Worm (Caenorhabditis elegans): ENCODE measurements around the gene fbxb-103.

fbxb-103 gene

DNA sequence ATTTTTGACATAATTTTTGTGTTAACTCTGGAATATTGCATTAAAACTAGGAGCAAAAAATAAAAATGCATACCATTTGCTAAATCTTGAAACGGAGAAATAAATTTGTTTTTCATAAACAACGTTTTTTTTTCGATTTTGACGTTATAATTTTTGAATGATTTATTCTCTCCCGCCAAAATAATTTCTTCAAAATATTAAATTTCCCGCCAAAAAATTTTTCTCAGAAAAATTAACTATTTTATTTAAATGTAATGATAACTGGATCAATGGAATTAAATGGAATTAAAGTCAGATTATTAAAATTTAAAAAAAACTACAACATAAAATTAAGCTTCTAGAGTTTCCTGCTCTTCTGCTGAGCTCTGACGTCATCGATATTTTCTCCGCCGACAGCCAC is 29.8 kb upstream of the fbxb-103 start, which contains the start of gene nep-3:
Gene nep-3, minus strand, starts transcription at position 101 of the 400 bp plus-strand sequence.
- TF ChIP-seq nhr-12 (tag; optimal IDR thresholded peaks at IDR 0.05) (no peak), flh-1 (GFP tag; optimal IDR thresholded peaks at IDR 0.05) (no peak), unc-120 (tag; optimal IDR thresholded peaks at IDR 0.05; ENCODE audit: poor library complexity, severe bottlenecking) (no peak), lin-13 (tag; optimal IDR thresholded peaks at IDR 0.05) (no peak), nhr-237 (tag; optimal IDR thresholded peaks at IDR 0.05) (no peak), mep-1 (tag; optimal IDR thresholded peaks at IDR 0.05) (no peak)

DNA sequence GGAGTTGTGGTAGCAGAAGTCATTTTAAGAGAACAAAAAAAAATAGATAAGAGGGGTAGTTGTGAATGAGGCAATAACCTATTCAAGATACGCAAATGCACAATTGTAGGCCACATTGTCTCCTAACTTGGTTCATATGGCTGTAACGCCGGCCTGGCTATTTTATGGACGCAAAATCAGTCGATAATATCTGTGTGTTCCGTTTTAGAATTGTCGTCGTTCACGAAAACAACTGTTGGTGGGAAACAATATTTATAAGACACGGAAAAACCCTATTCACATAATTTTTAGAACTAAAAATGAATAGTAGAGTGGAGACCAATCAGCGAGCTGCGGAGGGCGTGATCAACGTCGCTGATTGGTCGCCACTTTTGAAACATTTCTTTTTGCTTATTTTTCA is 29.1 kb upstream of the fbxb-103 start, which contains the start of gene sdz-7:
Gene sdz-7, minus strand, starts transcription at position 101 of the 400 bp plus-strand sequence.
- TF ChIP-seq ces-1 (GFP tag; optimal IDR thresholded peaks at IDR 0.05) (no peak), hlh-1 (tag; optimal IDR thresholded peaks at IDR 0.05) (no peak), cnd-1 (tag; optimal IDR thresholded peaks at IDR 0.05) (no peak), zip-8 (tag; optimal IDR thresholded peaks at IDR 0.05) (no peak), unc-62 (GFP tag; optimal IDR thresholded peaks at IDR 0.05) (no peak), nhr-12 (tag; optimal IDR thresholded peaks at IDR 0.05) (no peak), blmp-1 (tag; optimal IDR thresholded peaks at IDR 0.05) (no peak), pha-4 (tag; optimal IDR thresholded peaks at IDR 0.05) (no peak), sptf-1 (tag; optimal IDR thresholded peaks at IDR 0.05) (no peak), lsy-2 (tag; optimal IDR thresholded peaks at IDR 0.05) (no peak)

DNA sequence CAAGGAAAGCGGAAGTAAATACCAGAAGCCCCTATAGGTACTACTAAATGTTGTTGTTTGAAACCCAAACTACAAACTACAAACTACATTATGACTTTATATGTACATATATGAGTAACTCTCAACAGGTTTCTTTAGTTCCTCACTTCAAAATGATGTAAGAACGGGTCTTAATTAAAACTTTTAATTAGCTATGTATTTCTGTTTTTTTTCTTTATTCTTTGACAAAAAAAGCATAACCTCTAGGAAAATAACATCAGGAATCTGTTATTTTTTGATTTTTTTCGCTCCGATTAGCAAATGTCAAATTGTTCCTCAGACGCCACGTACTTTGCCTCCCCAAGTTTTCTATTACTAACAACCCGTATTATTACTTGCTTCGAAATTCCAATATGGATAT is 28.6 kb upstream of the fbxb-103 start, which contains the start of gene srh-250:
Gene srh-250, plus strand, starts transcription at position 301 of the 400 bp plus-strand sequence.
- TF ChIP-seq M03D4.4 (tag; optimal IDR thresholded peaks at IDR 0.05) = no peak

DNA sequence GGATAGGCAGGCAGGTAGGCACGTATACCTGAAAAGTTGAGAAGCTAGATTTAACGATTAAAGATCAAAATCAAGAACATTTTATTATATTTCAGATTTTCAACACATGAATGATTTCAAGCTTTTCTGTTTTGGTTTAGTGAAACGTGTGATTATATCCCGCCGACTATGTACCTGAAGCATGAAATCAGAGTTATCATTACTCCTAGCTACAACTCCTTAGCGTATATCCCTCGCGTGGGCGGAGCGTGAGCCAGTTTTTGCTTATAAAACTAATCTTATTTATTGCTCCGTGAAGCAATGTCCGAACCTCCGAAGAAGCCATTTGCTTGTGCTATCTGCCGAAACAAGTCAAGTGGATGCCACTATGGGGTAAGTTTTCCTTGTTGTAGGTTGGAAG is 27.0 kb upstream of the fbxb-103 start, which contains the start of gene nhr-166:
Gene nhr-166, plus strand, starts transcription at position 301 of the 400 bp plus-strand sequence.
- TF ChIP-seq sem-2 (GFP tag; optimal IDR thresholded peaks at IDR 0.05) (no peak), nhr-237 (tag; optimal IDR thresholded peaks at IDR 0.05) (no peak), sptf-1 (tag; optimal IDR thresholded peaks at IDR 0.05) (no peak), zip-8 (tag; optimal IDR thresholded peaks at IDR 0.05) (no peak), unc-62 (GFP tag; optimal IDR thresholded peaks at IDR 0.05) (no peak), lin-32 (GFP tag; optimal IDR thresholded peaks at IDR 0.05) (no peak), snpc-4 (tag; optimal IDR thresholded peaks at IDR 0.05) (no peak)

DNA sequence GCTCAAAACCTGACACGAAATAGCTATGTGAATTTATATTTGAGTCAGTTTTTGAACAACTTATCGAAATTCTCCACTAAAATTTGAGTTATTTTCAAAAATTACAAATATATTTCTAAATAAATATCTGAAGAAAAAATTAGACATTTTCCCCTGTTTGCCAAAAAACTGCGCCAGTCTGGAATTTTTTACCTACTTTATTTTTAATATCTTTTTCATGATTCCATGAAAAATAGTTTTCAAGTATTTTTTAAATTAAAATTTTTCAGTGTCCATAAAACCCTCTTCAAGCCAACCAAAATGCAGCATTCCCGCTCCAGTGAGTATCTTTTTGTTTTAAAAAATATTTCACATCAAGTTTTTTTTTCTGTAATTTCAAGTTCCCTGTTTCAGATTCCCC is 15.8 kb upstream of the fbxb-103 start, which contains the start of gene F53C3.8:
Gene F53C3.8, plus strand, starts transcription at position 301 of the 400 bp plus-strand sequence.
- TF ChIP-seq nhr-28 (tag; optimal IDR thresholded peaks at IDR 0.05) = no peak
- no peak for TF ChIP-seq lin-13 (tag; optimal IDR thresholded peaks at IDR 0.05)
- no peak for TF ChIP-seq drap-1 (GFP tag; optimal IDR thresholded peaks at IDR 0.05)
- no peak for TF ChIP-seq nhr-237 (tag; optimal IDR thresholded peaks at IDR 0.05)
- no peak for TF ChIP-seq snpc-4 (tag; optimal IDR thresholded peaks at IDR 0.05)
- TF ChIP-seq cnd-1 (tag; optimal IDR thresholded peaks at IDR 0.05) = no peak
- no peak for TF ChIP-seq sptf-1 (tag; optimal IDR thresholded peaks at IDR 0.05)
- no peak for TF ChIP-seq ceh-43 (GFP tag; optimal IDR thresholded peaks at IDR 0.05)
- no peak for TF ChIP-seq ceh-39 (tag; optimal IDR thresholded peaks at IDR 0.05)
- TF ChIP-seq bed-3 (GFP tag; optimal IDR thresholded peaks at IDR 0.05) = no peak
- no peak for TF ChIP-seq elt-3 (tag; optimal IDR thresholded peaks at IDR 0.05)
- no peak for TF ChIP-seq nhr-12 (tag; optimal IDR thresholded peaks at IDR 0.05)
- TF ChIP-seq elt-1 (tag; optimal IDR thresholded peaks at IDR 0.05; ENCODE audit: borderline replicate concordance, insufficient read depth) = no peak
- no peak for TF ChIP-seq mls-2 (tag; optimal IDR thresholded peaks at IDR 0.05)
- TF ChIP-seq nhr-2 (tag; optimal IDR thresholded peaks at IDR 0.05) = no peak
- no peak for TF ChIP-seq unc-120 (tag; optimal IDR thresholded peaks at IDR 0.05; ENCODE audit: poor library complexity, severe bottlenecking)
- TF ChIP-seq lsy-2 (tag; optimal IDR thresholded peaks at IDR 0.05) = no peak
- TF ChIP-seq tbx-8 (GFP tag; optimal IDR thresholded peaks at IDR 0.05) = no peak
- no peak for TF ChIP-seq unc-39 (tag; optimal IDR thresholded peaks at IDR 0.05)
- TF ChIP-seq ztf-11 (tag; optimal IDR thresholded peaks at IDR 0.05) = no peak

DNA sequence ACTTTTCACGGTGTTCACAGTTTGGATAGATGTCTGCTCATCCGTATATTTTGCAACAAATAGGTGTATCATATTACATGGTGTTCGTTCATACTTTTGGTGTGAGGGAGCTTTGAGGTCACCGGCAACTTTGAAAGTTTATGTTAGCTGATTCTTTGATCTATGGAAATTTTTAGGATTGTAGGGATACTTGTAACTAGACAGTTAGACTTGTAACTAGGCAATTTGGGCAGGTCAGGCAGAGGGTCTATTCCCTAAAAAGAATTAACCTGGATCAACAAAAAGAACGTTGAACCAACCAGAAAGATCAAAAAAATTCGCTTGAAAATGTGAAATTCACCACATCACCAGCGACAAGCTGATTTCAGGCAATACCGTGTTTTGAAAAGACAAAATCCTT is 13.0 kb upstream of the fbxb-103 start:
- no peak for TF ChIP-seq ceh-43 (GFP tag; optimal IDR thresholded peaks at IDR 0.05)
- no peak for TF ChIP-seq elt-3 (tag; optimal IDR thresholded peaks at IDR 0.05)
- no peak for TF ChIP-seq unc-39 (tag; optimal IDR thresholded peaks at IDR 0.05)
- no peak for TF ChIP-seq nhr-237 (tag; optimal IDR thresholded peaks at IDR 0.05)
- no peak for TF ChIP-seq elt-1 (tag; optimal IDR thresholded peaks at IDR 0.05; ENCODE audit: borderline replicate concordance, insufficient read depth)
- no peak for TF ChIP-seq sem-2 (GFP tag; optimal IDR thresholded peaks at IDR 0.05)
- TF ChIP-seq tbx-8 (GFP tag; optimal IDR thresholded peaks at IDR 0.05) = no peak
- no peak for TF ChIP-seq unc-62 (GFP tag; optimal IDR thresholded peaks at IDR 0.05)
- no peak for TF ChIP-seq ham-2 (GFP tag; optimal IDR thresholded peaks at IDR 0.05)
- TF ChIP-seq nhr-2 (tag; optimal IDR thresholded peaks at IDR 0.05) = no peak
- no peak for TF ChIP-seq mep-1 (tag; optimal IDR thresholded peaks at IDR 0.05)
- TF ChIP-seq lin-13 (tag; optimal IDR thresholded peaks at IDR 0.05) = no peak
- TF ChIP-seq blmp-1 (tag; optimal IDR thresholded peaks at IDR 0.05) = no peak
- TF ChIP-seq lin-32 (GFP tag; optimal IDR thresholded peaks at IDR 0.05) = no peak
